Worm (Caenorhabditis elegans): ENCODE measurements around the gene sre-46.
A peak's percentile ranks its signal among the peaks of the same experiment; 100 is the strongest.

DNA sequence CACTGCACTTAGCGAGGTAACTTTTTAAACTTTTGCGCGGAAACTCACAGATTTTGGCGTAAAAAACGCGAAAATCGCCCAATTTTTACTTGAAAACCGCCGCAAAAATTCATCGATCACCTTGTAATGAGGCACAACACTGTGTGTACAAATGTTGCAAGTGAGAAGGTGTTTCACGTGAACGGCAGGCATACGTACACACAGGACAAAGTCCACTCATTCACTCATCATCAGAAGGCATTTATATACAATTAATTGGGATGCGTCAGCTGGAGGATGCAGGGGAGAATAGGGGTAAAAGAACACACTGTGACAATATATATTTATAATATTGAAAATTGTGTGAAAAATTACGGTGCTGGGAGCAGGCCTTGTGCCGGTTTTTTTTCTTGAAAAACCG, 15.8 kb upstream of the sre-46 start:
- peak; percentile 2 for TF ChIP-seq elt-2 (tag; optimal IDR thresholded peaks at IDR 0.05)
- no peak for TF ChIP-seq hlh-15 (tag; optimal IDR thresholded peaks at IDR 0.05)
